Worm (Caenorhabditis elegans) whole organism, early embryonic: ENCODE data around the gene baz-2.

Experiments used
- F13C5.2 ChIP-seq: sonication (generic microtip); optimal IDR thresholded peaks from 2 replicates; lab custom pipeline; 2017; ENCODE audit warnings: mild to moderate bottlenecking, missing genetic modification characterization, inconsistent platforms, missing compliant biosample characterization
- aly-1 ChIP-seq: sonication (generic microtip); optimal IDR thresholded peaks from 2 replicates; lab custom pipeline; 2016; ENCODE audit warnings: missing genetic modification characterization, missing compliant biosample characterization
- ets-7 ChIP-seq: sonication (generic microtip); optimal IDR thresholded peaks from 2 replicates; lab custom pipeline; 2016; ENCODE audit warnings: missing genotype, missing genetic modification characterization, missing compliant biosample characterization
- flt-1 ChIP-seq: fragments of 200-800 bp; sonication (Bioruptor generic); IDR thresholded peaks from 2 replicates; pipeline ENCODE4 v1.3.6; 2022; ENCODE audit warnings: missing genetic modification characterization, missing compliant biosample characterization
- tbx-11 ChIP-seq: fragments of 200-800 bp; sonication (Bioruptor generic); IDR thresholded peaks from 2 replicates; pipeline ENCODE4 v1.3.6; 2022; ENCODE audit warnings: missing genetic modification characterization, missing compliant biosample characterization

- TF ChIP-seq ets-7 (tag; lab: Kevin White, UChicago) (no peak), flt-1 (no peak), tbx-11 (GFP tag; lab: Robert Waterston, UW) (no peak), F13C5.2 (tag; lab: Kevin White, UChicago) (no peak), aly-1 (tag; lab: Kevin White, UChicago) (no peak)
Measured at ce11 chrIII:7641337-7641736, 14.5 kb downstream of the baz-2 start.
